Fruit fly (Drosophila melanogaster): ENCODE measurements around the gene Stip1.
A peak's percentile ranks its signal among the peaks of the same experiment; 100 is the strongest.

Stip1 gene

dm6 chr2L:297480-298284, 2.8 kb downstream of the Stip1 start, which contains the start of gene Pi3K21B (continued):
- TF ChIP-seq CG31365 (tag; optimal IDR thresholded peaks at IDR 0.05): no peak
- peak; percentile 82 for TF ChIP-seq CG32772 (GFP tag; IDR thresholded peaks at IDR 0.05)
- peak; percentile 69 for TF ChIP-seq HLH3B (GFP tag; IDR thresholded peaks at IDR 0.05)
- peak; percentile 87 for TF ChIP-seq HmgZ (tag; optimal IDR thresholded peaks at IDR 0.05)
- TF ChIP-seq sima (GFP tag; optimal IDR thresholded peaks at IDR 0.05): peak; percentile 36
- 0 out of 2 replicates have a peak, but pooled peaks have one; percentile 13 for TF ChIP-seq dati (GFP tag; IDR thresholded peaks at IDR 0.05)
- peak; percentile 80 for TF ChIP-seq CG18011 (GFP tag; optimal IDR thresholded peaks at IDR 0.05)
- TF ChIP-seq CG11723 (GFP tag; optimal IDR thresholded peaks at IDR 0.05): peak; percentile 80
- TF ChIP-seq Usf (GFP tag; optimal IDR thresholded peaks at IDR 0.05): peak; percentile 80
- peak; percentile 82 for TF ChIP-seq Atf6 (GFP tag; IDR thresholded peaks at IDR 0.05)
- peak; percentile 48; the same call in 1 of the 3 replicates for TF ChIP-seq CG34224 (GFP tag; IDR thresholded peaks at IDR 0.05; ENCODE audit: partially characterized antibody)
- peak; percentile 65 for TF ChIP-seq CG6654 (GFP tag; optimal IDR thresholded peaks at IDR 0.05)
- TF ChIP-seq CG10209 (GFP tag; optimal IDR thresholded peaks at IDR 0.05): peak; percentile 92
- TF ChIP-seq Dip3 (GFP tag; optimal IDR thresholded peaks at IDR 0.05): peak; percentile 95
- no peak for TF ChIP-seq Doc3 (GFP tag; IDR thresholded peaks at IDR 0.05; ENCODE audit: partially characterized antibody)
- TF ChIP-seq PHDP (tag; optimal IDR thresholded peaks at IDR 0.05): peak; percentile 89
- TF ChIP-seq CG3995 (GFP tag; optimal IDR thresholded peaks at IDR 0.05): peak; percentile 87
- no peak for TF ChIP-seq hbn (GFP tag; IDR thresholded peaks at IDR 0.05; ENCODE audit: partially characterized antibody)
- peak; percentile 86 for TF ChIP-seq ab (GFP tag; optimal IDR thresholded peaks at IDR 0.05)
- TF ChIP-seq NK7.1 (GFP tag; optimal IDR thresholded peaks at IDR 0.05): peak; percentile 59
- peak; percentile 85 to 90 for TF ChIP-seq Pdp1 (GFP tag; optimal IDR thresholded peaks at IDR 0.05)
- no peak for TF ChIP-seq yki (optimal IDR thresholded peaks at IDR 0.05)
- peak; percentile 90 for TF ChIP-seq tup (GFP tag; optimal IDR thresholded peaks at IDR 0.05)
- TF ChIP-seq CG10959 (GFP tag; IDR thresholded peaks at IDR 0.05): peak; percentile 78
- TF ChIP-seq Dfd (GFP tag; optimal IDR thresholded peaks at IDR 0.05): peak in 1 of 2 experiments; percentile 56
- TF ChIP-seq CG13287 (GFP tag; IDR thresholded peaks at IDR 0.05; ENCODE audit: partially characterized antibody): peak; percentile 44; the same call in 1 of the 2 replicates
- TF ChIP-seq HHEX (GFP tag; optimal IDR thresholded peaks at IDR 0.05): peak; percentile 85
- TF ChIP-seq CG18262 (tag; optimal IDR thresholded peaks at IDR 0.05): peak; percentile 88
- TF ChIP-seq TFAM (GFP tag; optimal IDR thresholded peaks at IDR 0.05): no peak
- TF ChIP-seq CG1603 (tag; optimal IDR thresholded peaks at IDR 0.05): peak; percentile 85
- TF ChIP-seq D19B (GFP tag; optimal IDR thresholded peaks at IDR 0.05): peak; percentile 68
- TF ChIP-seq inv (GFP tag; IDR thresholded peaks at IDR 0.05; ENCODE audit: partially characterized antibody): no peak
- peak; percentile 93 for TF ChIP-seq CG15696 (tag; optimal IDR thresholded peaks at IDR 0.05)
- peak; percentile 90 for TF ChIP-seq zfh1 (GFP tag; IDR thresholded peaks at IDR 0.05)
- peak; percentile 80 for TF ChIP-seq CG10979 (tag; optimal IDR thresholded peaks at IDR 0.05)
- peak; percentile 82 for TF ChIP-seq nerfin-1 (tag; optimal IDR thresholded peaks at IDR 0.05)
- peak; percentile 88 for TF ChIP-seq fd3F (GFP tag; optimal IDR thresholded peaks at IDR 0.05)
- TF ChIP-seq vvl (GFP tag; IDR thresholded peaks at IDR 0.05): peak; percentile 91
- TF ChIP-seq CHES-1-like (GFP tag; optimal IDR thresholded peaks at IDR 0.05): peak; percentile 87
- peak; percentile 90 for TF ChIP-seq repo (GFP tag; optimal IDR thresholded peaks at IDR 0.05)
- TF ChIP-seq CG11560 (tag; IDR thresholded peaks at IDR 0.05): peak; percentile 78
- TF ChIP-seq CG6813 (GFP tag; optimal IDR thresholded peaks at IDR 0.05): peak; percentile 53
- peak; percentile 74 for TF ChIP-seq tap (tag; optimal IDR thresholded peaks at IDR 0.05)
- TF ChIP-seq cato (GFP tag; optimal IDR thresholded peaks at IDR 0.05; ENCODE audit: borderline replicate concordance): peak; percentile 84
- TF ChIP-seq sc (optimal IDR thresholded peaks at IDR 0.05): no peak
- peak; percentile 85 for TF ChIP-seq sc (GFP tag; optimal IDR thresholded peaks at IDR 0.05)
- TF ChIP-seq shn (GFP tag; optimal IDR thresholded peaks at IDR 0.05): peak; percentile 93
- TF ChIP-seq CG18764 (GFP tag; optimal IDR thresholded peaks at IDR 0.05): peak; percentile 81
